Fruit fly (Drosophila melanogaster): ENCODE results near the gene CG14566.

The CG14566 gene

DNA sequence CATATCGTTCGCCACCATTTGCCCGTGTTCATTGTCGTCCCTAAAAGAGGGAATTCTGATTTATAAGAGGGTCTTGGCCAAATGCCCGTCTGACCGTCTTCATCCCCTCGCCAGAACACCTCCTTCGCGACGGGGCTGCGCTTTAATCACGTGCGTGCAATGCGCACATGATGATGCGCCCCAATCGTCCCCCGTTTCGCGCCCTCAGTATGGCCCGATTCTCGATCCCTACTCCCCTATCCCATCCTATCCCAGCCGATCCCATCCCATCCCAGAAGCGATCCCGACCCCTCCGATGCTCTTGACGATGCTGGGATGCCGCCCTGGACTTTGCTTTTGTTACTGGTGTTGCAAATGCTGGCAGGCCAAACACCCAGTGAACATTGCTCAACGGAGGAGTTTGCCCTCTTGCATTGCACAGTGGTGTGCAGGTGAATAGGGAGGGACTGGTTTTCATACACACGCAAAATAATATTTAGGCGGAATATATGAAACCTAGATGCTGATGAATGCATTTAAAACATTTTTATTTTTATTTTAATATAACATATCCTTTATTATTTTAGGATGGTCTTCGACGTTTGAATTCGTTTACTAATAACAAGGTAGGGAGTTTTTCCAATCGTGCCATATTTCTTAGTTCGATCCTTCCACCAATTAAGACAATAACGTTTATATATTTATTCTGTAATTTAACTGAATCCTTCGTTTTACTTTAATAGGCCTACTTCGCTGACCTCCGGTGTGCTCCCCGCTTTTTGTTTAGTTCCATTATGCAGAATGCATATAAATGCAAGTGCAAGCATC is 30.1 kb downstream of the CG14566 start:
- TF ChIP-seq CG14711 (tag; optimal IDR thresholded peaks at IDR 0.05) (no peak), cnc (optimal IDR thresholded peaks at IDR 0.05) (no peak), Hr96 (GFP tag; optimal IDR thresholded peaks at IDR 0.05) (no peak), CG7101 (tag; optimal IDR thresholded peaks at IDR 0.05) (no peak), CG12768 (GFP tag; optimal IDR thresholded peaks at IDR 0.05) (no peak), pad (GFP tag; optimal IDR thresholded peaks at IDR 0.05) (no peak), CG11617 (GFP tag; optimal IDR thresholded peaks at IDR 0.05) (no peak)

DNA sequence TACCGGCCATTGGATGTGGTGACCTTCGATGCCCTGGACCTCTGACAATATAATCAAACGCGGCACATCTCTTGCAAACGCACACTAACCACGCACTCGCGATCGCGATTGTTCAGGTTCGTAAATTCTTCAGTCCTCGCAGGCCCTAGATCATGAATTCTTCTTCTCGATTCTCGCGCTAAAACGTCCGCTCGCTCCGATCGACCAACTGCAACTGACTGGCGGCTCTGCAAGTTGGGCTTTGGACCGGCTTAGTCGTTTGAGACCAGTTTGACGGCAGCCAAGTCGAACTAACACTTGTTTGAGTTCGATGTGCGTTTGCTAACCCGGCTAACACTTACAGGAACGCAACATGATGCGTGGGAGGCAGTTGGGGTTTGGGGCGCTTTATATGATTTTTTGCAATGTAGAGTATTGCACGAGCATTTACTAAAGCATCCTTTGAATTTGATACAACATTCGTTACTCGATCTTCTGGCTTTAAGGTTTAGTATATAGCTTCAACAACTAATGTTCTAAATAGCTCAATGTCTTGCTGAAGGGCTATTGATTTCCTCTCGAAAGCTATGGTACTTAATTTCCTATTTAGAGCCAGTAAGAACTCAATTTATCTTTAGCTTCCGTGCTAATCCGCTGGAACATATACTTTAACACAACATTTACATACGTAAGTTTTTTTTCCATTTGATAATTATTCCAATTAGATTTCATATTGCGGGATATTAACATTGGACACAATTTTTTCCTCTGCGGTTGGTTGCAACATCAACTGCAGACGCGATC is 33.8 kb downstream of the CG14566 start, which contains the start of gene CG32447:
Gene CG32447, minus strand, starts transcription at position 222 of the 783 bp plus-strand sequence.
- no peak for TF ChIP-seq Mnt (GFP tag; optimal IDR thresholded peaks at IDR 0.05)
- no peak for TF ChIP-seq CG7045 (GFP tag; optimal IDR thresholded peaks at IDR 0.05)
- TF ChIP-seq CG5204 (GFP tag; optimal IDR thresholded peaks at IDR 0.05) = no peak
- TF ChIP-seq CG7101 (tag; optimal IDR thresholded peaks at IDR 0.05) = no peak
- no peak for TF ChIP-seq tj (GFP tag; optimal IDR thresholded peaks at IDR 0.05)
- TF ChIP-seq kay (GFP tag; ENCODE audit: borderline replicate concordance) = no peak
- no peak for TF ChIP-seq Hr96 (GFP tag; optimal IDR thresholded peaks at IDR 0.05)
- no peak for TF ChIP-seq Clk (GFP tag; optimal IDR thresholded peaks at IDR 0.05)
- no peak for TF ChIP-seq cnc (optimal IDR thresholded peaks at IDR 0.05)
- no peak for TF ChIP-seq CG33017 (tag; optimal IDR thresholded peaks at IDR 0.05)
- no peak for TF ChIP-seq CG1620 (GFP tag; optimal IDR thresholded peaks at IDR 0.05)
- TF ChIP-seq CG11617 (GFP tag; optimal IDR thresholded peaks at IDR 0.05) = no peak
- TF ChIP-seq toe (GFP tag; optimal IDR thresholded peaks at IDR 0.05) = no peak
- TF ChIP-seq bab1 (GFP tag; optimal IDR thresholded peaks at IDR 0.05) = no peak
- no peak for TF ChIP-seq CG12768 (GFP tag; optimal IDR thresholded peaks at IDR 0.05)
- no peak for TF ChIP-seq Crg-1 (GFP tag; optimal IDR thresholded peaks at IDR 0.05)
- TF ChIP-seq ovo (GFP tag; optimal IDR thresholded peaks at IDR 0.05) = no peak
- TF ChIP-seq CG14711 (tag; optimal IDR thresholded peaks at IDR 0.05) = no peak
- TF ChIP-seq cic (GFP tag; optimal IDR thresholded peaks at IDR 0.05) = no peak
- TF ChIP-seq pad (GFP tag; optimal IDR thresholded peaks at IDR 0.05) = no peak

DNA sequence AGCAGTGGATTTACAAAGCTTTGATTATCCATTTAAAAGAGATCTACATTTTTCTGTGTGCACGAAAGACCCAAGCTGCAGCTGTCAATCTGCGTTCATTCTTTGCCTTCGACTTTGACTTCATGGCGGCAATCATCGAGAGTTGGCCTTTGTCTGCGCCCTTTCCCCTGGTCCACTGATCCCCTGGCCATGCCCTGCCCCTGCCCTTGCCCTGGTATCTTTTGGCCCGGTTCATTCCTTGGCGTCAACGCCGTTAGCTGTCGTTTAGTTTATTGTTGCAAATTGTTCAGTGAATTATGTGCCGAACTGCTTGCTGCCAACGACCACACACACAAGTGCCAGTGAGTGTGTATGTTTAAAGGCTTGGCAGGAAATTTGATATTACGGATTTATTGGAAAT is 39.2 kb downstream of the CG14566 start:
- no peak for TF ChIP-seq Crg-1 (GFP tag; optimal IDR thresholded peaks at IDR 0.05)
- TF ChIP-seq kay (GFP tag; ENCODE audit: borderline replicate concordance) = no peak
- TF ChIP-seq Mnt (GFP tag; optimal IDR thresholded peaks at IDR 0.05) = no peak
- TF ChIP-seq bab1 (GFP tag; optimal IDR thresholded peaks at IDR 0.05) = no peak
- no peak for TF ChIP-seq CG14711 (tag; optimal IDR thresholded peaks at IDR 0.05)
- no peak for TF ChIP-seq CG5204 (GFP tag; optimal IDR thresholded peaks at IDR 0.05)
- no peak for TF ChIP-seq cnc (optimal IDR thresholded peaks at IDR 0.05)

DNA sequence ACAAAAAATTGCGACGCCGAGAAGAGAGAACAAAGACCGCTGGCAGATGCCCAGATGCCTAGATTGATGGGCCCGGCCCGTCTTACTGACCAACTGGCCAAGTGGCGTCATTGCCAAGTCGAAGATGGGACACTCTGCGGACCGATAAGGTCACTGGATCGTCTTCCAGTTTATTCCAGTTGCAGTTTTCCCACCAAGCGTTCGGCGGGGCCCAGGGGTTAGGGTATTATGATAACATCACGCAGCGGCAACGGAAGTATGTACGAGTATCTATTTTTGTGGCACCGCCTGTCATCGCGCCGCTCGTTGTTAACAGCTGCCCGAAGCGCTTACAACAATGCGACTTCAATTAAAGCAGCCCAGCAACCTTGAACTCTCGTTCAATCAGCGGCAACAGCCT is 40.1 kb downstream of the CG14566 start:
- TF ChIP-seq Mnt (GFP tag; optimal IDR thresholded peaks at IDR 0.05) (no peak), pad (GFP tag; optimal IDR thresholded peaks at IDR 0.05) (no peak)

DNA sequence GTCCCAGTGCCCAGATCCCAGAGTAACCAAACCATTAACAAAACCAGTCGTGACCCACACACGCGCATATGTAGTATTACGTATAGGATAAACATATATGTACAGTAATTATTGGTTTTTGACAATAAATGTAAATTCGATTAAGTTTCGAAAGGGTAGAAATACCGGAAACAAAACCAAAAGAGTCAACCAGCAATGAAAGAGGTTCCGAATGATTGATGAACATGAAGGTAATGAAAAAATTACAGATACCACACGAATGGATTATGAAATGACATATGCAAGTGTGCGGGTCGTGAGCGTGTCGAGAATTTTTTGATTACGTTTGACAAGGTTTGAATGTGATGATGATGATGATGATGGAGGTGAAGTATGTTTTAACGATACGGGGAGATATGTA is 45.5 kb downstream of the CG14566 start:
- no peak for TF ChIP-seq CG7045 (GFP tag; optimal IDR thresholded peaks at IDR 0.05)
- no peak for TF ChIP-seq Clk (GFP tag; optimal IDR thresholded peaks at IDR 0.05)
- TF ChIP-seq tj (GFP tag; optimal IDR thresholded peaks at IDR 0.05) = no peak
- TF ChIP-seq CG5204 (GFP tag; optimal IDR thresholded peaks at IDR 0.05) = no peak
- TF ChIP-seq cic (GFP tag; optimal IDR thresholded peaks at IDR 0.05) = no peak
- TF ChIP-seq CG11617 (GFP tag; optimal IDR thresholded peaks at IDR 0.05) = no peak
